Worm (Caenorhabditis elegans) whole organism, L1 larva: ENCODE data around the gene F56A11.5.

Experiments
- ama-1 ChIP-seq: fragments of 150-350 bp; optimal IDR thresholded peaks from 2 replicates; lab custom pipeline; 2014
- fos-1 ChIP-seq: fragments of 150-350 bp; optimal IDR thresholded peaks from 2 replicates; lab custom pipeline; 2014; ENCODE audit warnings: missing biosample characterization, missing genetic modification characterization
- lin-15B ChIP-seq: fragments of 150-350 bp; sonication (generic microtip); optimal IDR thresholded peaks from 3 replicates; lab custom pipeline; 2014; ENCODE audit warnings: missing biosample characterization, missing genetic modification characterization
- zag-1 ChIP-seq: fragments of 150-350 bp; optimal IDR thresholded peaks from 2 replicates; lab custom pipeline; 2014; ENCODE audit warnings: missing biosample characterization, missing genetic modification characterization

ce11 chrIV:596292-596952, 25.8 kb upstream of the F56A11.5 start, which contains the start of the genes C18H7.7 and C18H7.11:
- no peak for TF ChIP-seq fos-1
- TF ChIP-seq ama-1 (lab: Kevin White, UChicago), result no peak
- no peak for TF ChIP-seq zag-1 (tag; lab: Kevin White, UChicago)
- TF ChIP-seq lin-15B, result no peak
